Worm (Caenorhabditis elegans) whole organism, L4 larva: Measurements from ENCODE around the gene R07E5.11.

Experiments used
- F10B5.3 ChIP-seq: sonication (generic microtip); optimal IDR thresholded peaks from 2 replicates; lab custom pipeline; 2016; ENCODE audit warnings: mild to moderate bottlenecking, missing genetic modification characterization, missing compliant biosample characterization
- R02D3.7 ChIP-seq: fragments of 150-350 bp; sonication (generic microtip); optimal IDR thresholded peaks from 3 replicates; lab custom pipeline; 2014; ENCODE audit warnings: missing biosample characterization, missing genetic modification characterization
- aha-1 ChIP-seq: fragments of 150-350 bp; peaks from one replicate; lab custom pipeline; 2014; ENCODE audit warnings: missing biosample characterization, missing genetic modification characterization
- ceh-82 ChIP-seq: sonication (generic microtip); optimal IDR thresholded peaks from 2 replicates; lab custom pipeline; 2017; ENCODE audit warnings: missing biosample characterization, missing genetic modification characterization
- lsy-2 ChIP-seq, 2 experiments: fragments of 150-350 bp in 1 of 2; sonication (generic microtip) in 1 of 2; optimal IDR thresholded peaks; 2 replicates each; lab custom pipeline; 2014 to 2017; ENCODE audit warnings: missing biosample characterization in 2 of 2, missing genetic modification characterization in 2 of 2
- pqm-1 ChIP-seq: sonication (generic microtip); optimal IDR thresholded peaks from 2 replicates; lab custom pipeline; 2017; ENCODE audit warnings: missing biosample characterization, missing genetic modification characterization
- unc-62 ChIP-seq, 3 experiments: fragments of 150-350 bp in 1 of 3; sonication (generic microtip); optimal IDR thresholded peaks in 2 of 3; peaks in 1 of 3; 1 replicate in 1 of 3; 2 replicates in 2 of 3; lab custom pipeline; 2014 to 2017; ENCODE audit warnings: missing biosample characterization in 3 of 3, missing genetic modification characterization in 3 of 3, missing genetic modification reagents in 3 of 3, missing genotype in 1 of 3

ce11 chrIII:4412108-4413009 lies 2.7 kb downstream of the R07E5.11 start:
- no peak for TF ChIP-seq ceh-82 (tag; lab: Kevin White, UChicago)
- no peak for TF ChIP-seq unc-62 (GFP tag; optimal IDR thresholded peaks at IDR 0.05 in 1 of 2; lab: Kevin White, UChicago)
- TF ChIP-seq unc-62 (tag; optimal IDR thresholded peaks at IDR 0.05; lab: Kevin White, UChicago), result no peak
- peak; percentile 46 for TF ChIP-seq R02D3.7
- peak in 1 of 2 experiments; percentile 61 for TF ChIP-seq lsy-2 (tag; optimal IDR thresholded peaks at IDR 0.05; lab: Kevin White, UChicago)
- no peak for TF ChIP-seq F10B5.3
- peak; percentile 90 for TF ChIP-seq aha-1 (tag; lab: Kevin White, UChicago)
- no peak for TF ChIP-seq pqm-1
